Fruit fly (Drosophila melanogaster) whole organism, embryonic: ENCODE data around the gene Traf4.
A peak's percentile ranks its signal among the peaks of the same experiment; 100 is the strongest.

Experiments used
- Bgb ChIP-seq: fragments of 200-800 bp; sonication (Bioruptor generic); IDR thresholded peaks from 2 replicates; pipeline ENCODE4 v1.3.6; 2022; ENCODE audit warnings: missing biosample characterization, missing genetic modification characterization; ENCODE audit not compliant: partially characterized antibody
- CG11247 ChIP-seq: fragments of 200-800 bp; sonication (Bioruptor generic); IDR thresholded peaks from 2 replicates; pipeline ENCODE4 v1.3.6; 2022; ENCODE audit warnings: missing biosample characterization, missing genetic modification characterization
- CG11456 ChIP-seq: fragments of 200-800 bp; sonication (Bioruptor generic); IDR thresholded peaks from 3 replicates; pipeline ENCODE4 v1.3.6; 2022; ENCODE audit warnings: missing biosample characterization, missing genetic modification characterization
- CG12155 ChIP-seq: fragments of 200-800 bp; sonication (Bioruptor generic); optimal IDR thresholded peaks from 3 replicates; lab custom pipeline; 2016; ENCODE audit warnings: missing biosample characterization, missing genetic modification characterization
- CG12942 ChIP-seq: fragments of 200-800 bp; sonication (Bioruptor generic); optimal IDR thresholded peaks from 3 replicates; lab custom pipeline; 2016; ENCODE audit warnings: missing biosample characterization, missing genetic modification characterization
- CG13775 ChIP-seq: fragments of 200-800 bp; sonication (Bioruptor generic); optimal IDR thresholded peaks from 3 replicates; lab custom pipeline; 2017; ENCODE audit warnings: missing biosample characterization, mild to moderate bottlenecking, missing genetic modification characterization
- CG14710 ChIP-seq: fragments of 200-800 bp; sonication (Bioruptor generic); optimal IDR thresholded peaks from 3 replicates; lab custom pipeline; 2019; ENCODE audit warnings: missing biosample characterization, mild to moderate bottlenecking, missing genetic modification characterization, moderate library complexity
- CG15073 ChIP-seq: fragments of 200-800 bp; sonication (Bioruptor generic); optimal IDR thresholded peaks from 2 replicates; lab custom pipeline; 2016; ENCODE audit warnings: missing biosample characterization, missing genetic modification characterization
- CG15696 ChIP-seq: fragments of 200-800 bp; sonication (Bioruptor generic); optimal IDR thresholded peaks from 2 replicates; lab custom pipeline; 2019; ENCODE audit warnings: missing biosample characterization, mild to moderate bottlenecking, missing genetic modification characterization, moderate library complexity
- CG30403 ChIP-seq: fragments of 200-800 bp; sonication (Bioruptor generic); optimal IDR thresholded peaks from 3 replicates; lab custom pipeline; 2016; ENCODE audit warnings: missing biosample characterization, missing genetic modification characterization
- CG32767 ChIP-seq: fragments of 200-800 bp; sonication (Bioruptor generic); IDR thresholded peaks from 2 replicates; pipeline ENCODE4 v1.3.6; 2022; ENCODE audit warnings: missing biosample characterization, missing genetic modification characterization
- CG33213 ChIP-seq: fragments of 200-800 bp; sonication (Bioruptor generic); optimal IDR thresholded peaks from 3 replicates; lab custom pipeline; 2016; ENCODE audit warnings: missing biosample characterization, missing genetic modification characterization
- CG34224 ChIP-seq: fragments of 200-800 bp; sonication (Bioruptor generic); IDR thresholded peaks from 3 replicates; pipeline ENCODE4 v1.3.6; 2022; ENCODE audit warnings: missing biosample characterization, missing genetic modification characterization; ENCODE audit not compliant: partially characterized antibody
- CG3847 ChIP-seq: fragments of 200-800 bp; sonication (Bioruptor generic); IDR thresholded peaks from 2 replicates; pipeline ENCODE4 v1.3.6; 2022; ENCODE audit warnings: missing biosample characterization, missing genetic modification characterization
- CG4617 ChIP-seq: fragments of 200-800 bp; sonication (Bioruptor generic); optimal IDR thresholded peaks from 3 replicates; lab custom pipeline; 2016; ENCODE audit warnings: missing biosample characterization, missing genetic modification characterization, borderline replicate concordance
- CG4854 ChIP-seq: fragments of 200-800 bp; sonication (Bioruptor generic); optimal IDR thresholded peaks from 2 replicates; lab custom pipeline; 2016; ENCODE audit warnings: missing biosample characterization, missing genetic modification characterization, inconsistent platforms
- CG7786 ChIP-seq: fragments of 200-800 bp; sonication (Bioruptor generic); optimal IDR thresholded peaks from 2 replicates; lab custom pipeline; 2016; ENCODE audit warnings: missing biosample characterization, missing genetic modification characterization
- CG7963 ChIP-seq: fragments of 200-800 bp; sonication (Bioruptor generic); IDR thresholded peaks from 3 replicates; pipeline ENCODE4 v1.3.6; 2022; ENCODE audit warnings: missing biosample characterization, missing genetic modification characterization; ENCODE audit not compliant: partially characterized antibody
- CG8089 ChIP-seq: fragments of 200-800 bp; sonication (Bioruptor generic); optimal IDR thresholded peaks from 3 replicates; lab custom pipeline; 2016; ENCODE audit warnings: missing biosample characterization, missing genetic modification characterization
- CG8388 ChIP-seq: fragments of 200-800 bp; sonication (Bioruptor generic); optimal IDR thresholded peaks from 2 replicates; lab custom pipeline; 2019; ENCODE audit warnings: missing biosample characterization, mild to moderate bottlenecking, missing genetic modification characterization, moderate library complexity
- Dp ChIP-seq: fragments of 200-800 bp; sonication (Bioruptor generic); optimal IDR thresholded peaks from 2 replicates; lab custom pipeline; 2018; ENCODE audit warnings: missing biosample characterization, mild to moderate bottlenecking, missing genetic modification characterization, moderate library complexity
- Dref ChIP-seq: fragments of 200-800 bp; sonication (Bioruptor generic); IDR thresholded peaks from 2 replicates; pipeline ENCODE4 v1.3.6; 2022; ENCODE audit warnings: missing biosample characterization, missing genetic modification characterization
- HmgZ ChIP-seq: fragments of 200-800 bp; sonication (Bioruptor generic); optimal IDR thresholded peaks from 2 replicates; lab custom pipeline; 2018; ENCODE audit warnings: missing biosample characterization, mild to moderate bottlenecking, missing genetic modification characterization
- Hr3 ChIP-seq: fragments of 200-800 bp; sonication (Bioruptor generic); optimal IDR thresholded peaks from 3 replicates; lab custom pipeline; 2016; ENCODE audit warnings: missing biosample characterization, missing genetic modification characterization
- Med ChIP-seq: fragments of 200-800 bp; sonication (Bioruptor generic); peaks from one replicate; lab custom pipeline; 2016; ENCODE audit warnings: missing biosample characterization, missing genetic modification characterization, mild to moderate bottlenecking, inconsistent platforms, moderate library complexity
- Nf-YC ChIP-seq: fragments of 200-800 bp; optimal IDR thresholded peaks from 3 replicates; lab custom pipeline; 2019; ENCODE audit warnings: missing biosample characterization, mild to moderate bottlenecking, missing genetic modification characterization, moderate library complexity
- Poxn ChIP-seq: fragments of 200-800 bp; sonication (Bioruptor generic); IDR thresholded peaks from 2 replicates; pipeline ENCODE4 v1.3.6; 2022; ENCODE audit warnings: missing biosample characterization, missing genetic modification characterization
- Ravus ChIP-seq: fragments of 200-800 bp; sonication (Bioruptor generic); IDR thresholded peaks from 2 replicates; pipeline ENCODE4 v1.3.6; 2022; ENCODE audit warnings: missing biosample characterization, missing genetic modification characterization
- Stat92E ChIP-seq, 3 experiments: fragments of >200 bp in 2 of 3; fragments of 200-800 bp in 1 of 3; sonication (Bioruptor generic) in 1 of 3; optimal IDR thresholded peaks; 2 replicates each; lab custom pipeline; 2017 to 2019; ENCODE audit warnings: missing biosample characterization in 3 of 3, missing genetic modification characterization in 3 of 3, mild to moderate bottlenecking in 1 of 3, moderate library complexity in 1 of 3
- Tbp ChIP-seq: fragments of >200 bp; optimal IDR thresholded peaks from 2 replicates; lab custom pipeline; 2018; ENCODE audit warnings: missing biosample characterization, missing genetic modification characterization
- ara ChIP-seq: fragments of 200-800 bp; sonication (Bioruptor generic); IDR thresholded peaks from 2 replicates; pipeline ENCODE4 v1.3.6; 2022; ENCODE audit warnings: missing biosample characterization, missing genetic modification characterization
- bbx ChIP-seq: fragments of 200-800 bp; sonication (Bioruptor generic); IDR thresholded peaks from 2 replicates; pipeline ENCODE4 v1.3.6; 2022; ENCODE audit warnings: missing biosample characterization, missing genetic modification characterization; ENCODE audit not compliant: partially characterized antibody
- bsh ChIP-seq, 2 experiments: fragments of 200-800 bp; sonication (Bioruptor generic); optimal IDR thresholded peaks; 2 replicates each; lab custom pipeline; 2017 to 2018; ENCODE audit warnings: mild to moderate bottlenecking in 2 of 2, missing biosample characterization in 2 of 2, missing genetic modification characterization in 2 of 2, moderate library complexity in 1 of 2
- cato ChIP-seq: fragments of 200-800 bp; sonication (Bioruptor generic); optimal IDR thresholded peaks from 2 replicates; lab custom pipeline; 2016; ENCODE audit warnings: missing biosample characterization, missing genetic modification characterization, borderline replicate concordance
- chinmo ChIP-seq: fragments of 200-800 bp; sonication (Bioruptor generic); IDR thresholded peaks from 4 replicates; pipeline ENCODE4 v1.3.6; 2022; ENCODE audit warnings: missing biosample characterization, missing genetic modification characterization; ENCODE audit not compliant: partially characterized antibody
- exex ChIP-seq: fragments of 200-800 bp; sonication (Bioruptor generic); optimal IDR thresholded peaks from 4 replicates; lab custom pipeline; 2018; ENCODE audit warnings: missing biosample characterization, mild to moderate bottlenecking, missing genetic modification characterization, moderate library complexity
- gsb-n ChIP-seq: fragments of 200-800 bp; sonication (Bioruptor generic); optimal IDR thresholded peaks from 3 replicates; lab custom pipeline; 2018; ENCODE audit warnings: missing biosample characterization, mild to moderate bottlenecking, missing genetic modification characterization
- inv ChIP-seq: fragments of 200-800 bp; sonication (Bioruptor generic); IDR thresholded peaks from 2 replicates; pipeline ENCODE4 v1.3.6; 2022; ENCODE audit warnings: missing biosample characterization, missing genetic modification characterization; ENCODE audit not compliant: partially characterized antibody
- kay ChIP-seq: fragments of 200-800 bp; sonication (Bioruptor generic); optimal IDR thresholded peaks from 2 replicates; lab custom pipeline; 2016; ENCODE audit warnings: missing biosample characterization, missing genetic modification characterization
- nau ChIP-seq: fragments of 200-800 bp; sonication (Bioruptor generic); optimal IDR thresholded peaks from 3 replicates; lab custom pipeline; 2017; ENCODE audit warnings: missing biosample characterization, mild to moderate bottlenecking, missing genetic modification characterization, missing genetic modification reagents
- org-1 ChIP-seq: fragments of 200-800 bp; sonication (Bioruptor generic); optimal IDR thresholded peaks from 2 replicates; lab custom pipeline; 2017; ENCODE audit warnings: missing biosample characterization, missing genetic modification characterization
- sima ChIP-seq: fragments of 200-800 bp; sonication (Bioruptor generic); optimal IDR thresholded peaks from 2 replicates; lab custom pipeline; 2016; ENCODE audit warnings: missing biosample characterization, missing genetic modification characterization
- sob ChIP-seq: fragments of 200-800 bp; sonication (Bioruptor generic); IDR thresholded peaks from 2 replicates; pipeline ENCODE4 v1.3.6; 2022; ENCODE audit warnings: missing biosample characterization, missing genetic modification characterization
- stc ChIP-seq: fragments of 200-800 bp; sonication (Bioruptor generic); IDR thresholded peaks from 2 replicates; pipeline ENCODE4 v1.3.6; 2022; ENCODE audit warnings: missing biosample characterization, missing genetic modification characterization
- trh ChIP-seq: fragments of 200-800 bp; sonication (Bioruptor generic); optimal IDR thresholded peaks from 2 replicates; lab custom pipeline; 2016; ENCODE audit warnings: missing biosample characterization, missing genetic modification characterization
- tx ChIP-seq: fragments of 200-800 bp; sonication (Bioruptor generic); optimal IDR thresholded peaks from 2 replicates; lab custom pipeline; 2016; ENCODE audit warnings: missing biosample characterization, missing genetic modification characterization
- z ChIP-seq: fragments of 200-800 bp; sonication (Bioruptor generic); IDR thresholded peaks from 3 replicates; pipeline ENCODE4 v1.3.6; 2022; ENCODE audit warnings: missing biosample characterization, missing genetic modification characterization
- zen2 ChIP-seq: fragments of 200-800 bp; sonication (Bioruptor generic); IDR thresholded peaks from 3 replicates; pipeline ENCODE4 v1.3.6; 2022; ENCODE audit warnings: missing biosample characterization, missing genetic modification characterization; ENCODE audit not compliant: partially characterized antibody

The Traf4 gene

dm6 chr2L:4385387-4386279, 23.9 kb downstream of the Traf4 start, which contains the start of gene Vps53 (continued):
- TF ChIP-seq Bgb (peak; percentile 20; the same call in 1 of the 2 replicates), inv (GFP tag; lab: Robert Waterston, UW) (no peak), CG13775 (no peak), CG4617 (peak; percentile 65), cato (GFP tag; lab: Kevin White, UChicago) (no peak), CG12942 (GFP tag; lab: Kevin White, UChicago) (no peak), CG3847 (GFP tag; lab: Robert Waterston, UW) (no peak), Med (GFP tag; lab: Kevin White, UChicago) (peak; percentile 20), HmgZ (tag; lab: Kevin White, UChicago) (no peak), CG4854 (GFP tag; lab: Kevin White, UChicago) (no peak), CG14710 (tag; lab: Kevin White, UChicago) (peak; percentile 11), Dref (GFP tag; lab: Robert Waterston, UW) (peak; percentile 69), chinmo (0 out of 4 replicates have a peak, but pooled peaks have one; percentile 55), Stat92E (GFP tag; optimal IDR thresholded peaks at IDR 0.05; lab: Kevin White, UChicago) (peak in 1 of 3 experiments; percentile 26), CG11456 (no peak), Dp (GFP tag; lab: Kevin White, UChicago) (peak; percentile 85), gsb-n (tag; lab: Kevin White, UChicago) (no peak), CG7786 (GFP tag; lab: Kevin White, UChicago) (no peak), kay (no peak), exex (tag; lab: Kevin White, UChicago) (no peak), ara (GFP tag; lab: Robert Waterston, UW) (no peak), Poxn (no peak), CG34224 (GFP tag; lab: Robert Waterston, UW) (0 out of 3 replicates have a peak, but pooled peaks have one; percentile 28), CG11247 (GFP tag; lab: Robert Waterston, UW) (no peak), CG15073 (GFP tag; lab: Kevin White, UChicago) (no peak), org-1 (GFP tag; lab: Kevin White, UChicago) (no peak), z (GFP tag; lab: Robert Waterston, UW) (no peak), CG33213 (GFP tag; lab: Kevin White, UChicago) (no peak), trh (GFP tag; lab: Kevin White, UChicago) (no peak), CG32767 (GFP tag; lab: Robert Waterston, UW) (no peak), CG12155 (GFP tag; lab: Kevin White, UChicago) (no peak), stc (no peak), Nf-YC (tag; lab: Kevin White, UChicago) (no peak), bbx (peak; percentile 47), zen2 (GFP tag; lab: Robert Waterston, UW) (no peak), CG7963 (no peak), Ravus (GFP tag; lab: Robert Waterston, UW) (no peak), CG30403 (GFP tag; lab: Kevin White, UChicago) (no peak), CG15696 (tag; lab: Kevin White, UChicago) (no peak), sob (GFP tag; lab: Robert Waterston, UW) (no peak), Tbp (GFP tag; lab: Kevin White, UChicago) (no peak), CG8388 (GFP tag; lab: Kevin White, UChicago) (no peak), bsh (GFP tag; optimal IDR thresholded peaks at IDR 0.05; lab: Kevin White, UChicago) (no peak), CG8089 (GFP tag; lab: Kevin White, UChicago) (no peak), sima (no peak), nau (GFP tag; lab: Kevin White, UChicago) (no peak), tx (no peak), Hr3 (GFP tag; lab: Kevin White, UChicago) (no peak)
